Worm (Caenorhabditis elegans): ENCODE measurements around the gene sre-37.

DNA sequence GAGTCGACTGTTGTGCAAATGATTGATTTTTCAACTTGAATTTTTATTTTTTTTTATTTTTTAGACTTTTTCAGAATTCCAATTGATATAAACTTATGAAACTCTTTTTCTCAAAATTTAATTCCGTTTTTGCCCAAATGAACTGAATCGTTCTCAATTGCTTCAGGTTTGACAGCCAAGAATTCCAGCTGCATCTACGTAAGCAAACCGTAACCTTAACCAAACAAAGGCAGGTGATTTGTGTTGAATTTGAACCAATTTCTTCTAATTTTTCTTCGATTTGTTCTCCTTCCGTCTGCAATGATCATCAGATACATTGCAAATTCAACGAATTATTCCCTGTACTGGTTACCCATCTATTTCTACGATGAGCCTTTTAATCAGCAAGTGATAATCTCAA is 15.8 kb upstream of the sre-37 start, which contains the start of gene sre-34:
- TF ChIP-seq snpc-1.1 (tag; optimal IDR thresholded peaks at IDR 0.05; ENCODE audit: insufficient read depth) (no peak), ztf-26 (tag; optimal IDR thresholded peaks at IDR 0.05) (no peak), mel-28 (tag; optimal IDR thresholded peaks at IDR 0.05; ENCODE audit: borderline replicate concordance) (no peak), F57A8.1 (GFP tag; optimal IDR thresholded peaks at IDR 0.05) (no peak), hlh-12 (tag; optimal IDR thresholded peaks at IDR 0.05) (no peak), D2030.7 (GFP tag; IDR thresholded peaks at IDR 0.05) (no peak), ama-1 (optimal IDR thresholded peaks at IDR 0.05) (no peak), ama-1 (GFP tag; optimal IDR thresholded peaks at IDR 0.05) (no peak), rcor-1 (GFP tag; IDR thresholded peaks at IDR 0.05) (no peak), F49E8.2 (tag; optimal IDR thresholded peaks at IDR 0.05; ENCODE audit: insufficient read depth) (no peak), sea-2 (GFP tag; IDR thresholded peaks at IDR 0.05) (no peak), ZK185.1 (tag; optimal IDR thresholded peaks at IDR 0.05; ENCODE audit: poor library complexity, severe bottlenecking) (no peak), die-1 (tag; optimal IDR thresholded peaks at IDR 0.05) (no peak), unc-130 (GFP tag; optimal IDR thresholded peaks at IDR 0.05) (no peak)

Measured in whole organism, young adult.